Worm (Caenorhabditis elegans) whole organism, L4 larva: Measurements from ENCODE around the gene fbxo-11.2.

Source experiments
- F37D6.2 ChIP-seq: sonication (generic microtip); optimal IDR thresholded peaks from 2 replicates; lab custom pipeline; 2016; ENCODE audit warnings: mild to moderate bottlenecking, missing genetic modification characterization, missing compliant biosample characterization
- R02D3.7 ChIP-seq: fragments of 150-350 bp; sonication (generic microtip); optimal IDR thresholded peaks from 3 replicates; lab custom pipeline; 2014; ENCODE audit warnings: missing biosample characterization, missing genetic modification characterization
- T26A8.4 ChIP-seq: fragments of 200-800 bp; sonication (Bioruptor generic); IDR thresholded peaks from 2 replicates; pipeline ENCODE4 v1.3.6; 2022; ENCODE audit warnings: missing genetic modification characterization, missing compliant biosample characterization
- Y48G9A.11 ChIP-seq: fragments of 200-800 bp; sonication (Bioruptor generic); IDR thresholded peaks from 2 replicates; pipeline ENCODE4 v1.3.6; 2022; ENCODE audit warnings: missing genetic modification reagents, missing genetic modification characterization, missing compliant biosample characterization
- aha-1 ChIP-seq: fragments of 150-350 bp; peaks from one replicate; lab custom pipeline; 2014; ENCODE audit warnings: missing biosample characterization, missing genetic modification characterization
- aly-2 ChIP-seq: sonication (generic microtip); optimal IDR thresholded peaks from 2 replicates; lab custom pipeline; 2018; ENCODE audit warnings: missing biosample characterization, missing genetic modification characterization
- ama-1 ChIP-seq: fragments of 150-350 bp; optimal IDR thresholded peaks from 2 replicates; lab custom pipeline; 2014; ENCODE audit warnings: inconsistent platforms, mixed read lengths
- arid-1 ChIP-seq: fragments of 200-800 bp; sonication (Bioruptor generic); conservative IDR thresholded peaks from 2 replicates; pipeline ENCODE4 v1.3.6; 2022; ENCODE audit warnings: missing genetic modification reagents, missing genetic modification characterization, missing compliant biosample characterization
- ceh-28 ChIP-seq: fragments of 150-350 bp; optimal IDR thresholded peaks from 2 replicates; lab custom pipeline; 2014; ENCODE audit warnings: missing biosample characterization, missing genetic modification reagents, missing genetic modification characterization
- ceh-44 ChIP-seq: fragments of 200-800 bp; sonication (Bioruptor generic); IDR thresholded peaks from 2 replicates; pipeline ENCODE4 v1.3.6; 2022; ENCODE audit warnings: missing genetic modification reagents, missing genetic modification characterization, missing compliant biosample characterization
- ctbp-1 ChIP-seq: fragments of 200-800 bp; sonication (Bioruptor generic); IDR thresholded peaks from 2 replicates; pipeline ENCODE4 v1.3.6; 2022; ENCODE audit warnings: missing genetic modification reagents, missing genetic modification characterization, missing compliant biosample characterization
- daf-8 ChIP-seq: fragments of 200-800 bp; sonication (Bioruptor generic); IDR thresholded peaks from 2 replicates; pipeline ENCODE4 v1.3.6; 2022; ENCODE audit warnings: missing genetic modification characterization, missing compliant biosample characterization
- dmd-8 ChIP-seq: fragments of 200-800 bp; sonication (Bioruptor generic); IDR thresholded peaks from 2 replicates; pipeline ENCODE4 v1.3.6; 2022; ENCODE audit warnings: missing genetic modification characterization, missing compliant biosample characterization
- duxl-1 ChIP-seq: sonication (generic microtip); optimal IDR thresholded peaks from 2 replicates; lab custom pipeline; 2016; ENCODE audit warnings: mild to moderate bottlenecking, missing genetic modification characterization, moderate library complexity, missing compliant biosample characterization; ENCODE audit not compliant: poor library complexity
- dve-1 ChIP-seq: sonication (generic microtip); optimal IDR thresholded peaks from 2 replicates; lab custom pipeline; 2017; ENCODE audit warnings: antibody characterized with exemption, mild to moderate bottlenecking, missing genetic modification characterization, missing compliant biosample characterization; ENCODE audit not compliant: insufficient read depth
- fkh-10 ChIP-seq: fragments of 150-350 bp; optimal IDR thresholded peaks from 2 replicates; lab custom pipeline; 2014; ENCODE audit warnings: missing biosample characterization, missing genetic modification reagents, missing genetic modification characterization
- hlh-11 ChIP-seq: fragments of 200-800 bp; sonication (Bioruptor generic); optimal IDR thresholded peaks from 2 replicates; lab custom pipeline; 2018; ENCODE audit warnings: mild to moderate bottlenecking, missing genetic modification characterization, missing compliant biosample characterization
- hlh-30 ChIP-seq: sonication (generic microtip); optimal IDR thresholded peaks from 2 replicates; lab custom pipeline; 2017; ENCODE audit warnings: antibody characterized with exemption, mild to moderate bottlenecking, missing genetic modification characterization, missing compliant biosample characterization; ENCODE audit not compliant: insufficient read depth
- lim-7 ChIP-seq: fragments of 200-800 bp; sonication (Bioruptor generic); IDR thresholded peaks from 2 replicates; pipeline ENCODE4 v1.3.6; 2022; ENCODE audit warnings: missing genetic modification characterization, missing compliant biosample characterization
- lin-15B ChIP-seq: fragments of 150-350 bp; sonication (generic microtip); optimal IDR thresholded peaks from 3 replicates; lab custom pipeline; 2014; ENCODE audit warnings: missing biosample characterization, missing genetic modification characterization
- lin-29 ChIP-seq: fragments of 200-800 bp; sonication (Bioruptor generic); IDR thresholded peaks from 2 replicates; pipeline ENCODE4 v1.3.6; 2022; ENCODE audit warnings: missing genetic modification reagents, missing genetic modification characterization, missing compliant biosample characterization
- lin-38 ChIP-seq: fragments of 200-800 bp; sonication (Bioruptor generic); IDR thresholded peaks from 2 replicates; pipeline ENCODE4 v1.3.6; 2022; ENCODE audit warnings: missing genetic modification reagents, missing genetic modification characterization, missing compliant biosample characterization
- lir-3 ChIP-seq: sonication (generic microtip); optimal IDR thresholded peaks from 2 replicates; lab custom pipeline; 2016; ENCODE audit warnings: mild to moderate bottlenecking, missing genetic modification characterization, missing compliant biosample characterization
- lsy-2 ChIP-seq, 2 experiments: fragments of 150-350 bp in 1 of 2; sonication (generic microtip) in 1 of 2; optimal IDR thresholded peaks; 2 replicates each; lab custom pipeline; 2014 to 2017; ENCODE audit warnings: missing biosample characterization in 2 of 2, missing genetic modification characterization in 2 of 2
- mes-2 ChIP-seq: sonication (generic microtip); optimal IDR thresholded peaks from 2 replicates; lab custom pipeline; 2016; ENCODE audit warnings: missing genotype, mild to moderate bottlenecking, missing genetic modification characterization, missing compliant biosample characterization; ENCODE audit not compliant: poor library complexity, severe bottlenecking
- mxl-3 ChIP-seq: fragments of 200-800 bp; sonication (Bioruptor generic); optimal IDR thresholded peaks from 2 replicates; lab custom pipeline; 2018; ENCODE audit warnings: mild to moderate bottlenecking, missing genetic modification characterization, missing compliant biosample characterization
- nhr-10 ChIP-seq: fragments of 150-350 bp; optimal IDR thresholded peaks from 2 replicates; lab custom pipeline; 2014; ENCODE audit warnings: missing biosample characterization, missing genetic modification characterization
- nhr-11 ChIP-seq: fragments of 150-350 bp; optimal IDR thresholded peaks from 2 replicates; lab custom pipeline; 2014; ENCODE audit warnings: missing biosample characterization, missing genetic modification characterization
- nhr-237 ChIP-seq: sonication (generic microtip); optimal IDR thresholded peaks from 2 replicates; lab custom pipeline; 2017; ENCODE audit warnings: missing biosample characterization, missing genetic modification characterization
- nhr-28 ChIP-seq: fragments of 150-350 bp; optimal IDR thresholded peaks from 2 replicates; lab custom pipeline; 2014; ENCODE audit warnings: missing biosample characterization, missing genetic modification characterization
- nhr-76 ChIP-seq: fragments of 150-350 bp; optimal IDR thresholded peaks from 2 replicates; lab custom pipeline; 2014; ENCODE audit warnings: missing biosample characterization, missing genetic modification characterization
- php-3 ChIP-seq: fragments of 200-800 bp; sonication (Bioruptor generic); IDR thresholded peaks from 2 replicates; pipeline ENCODE4 v1.3.6; 2022; ENCODE audit warnings: missing genetic modification reagents, missing genetic modification characterization, missing compliant biosample characterization
- sdz-12 ChIP-seq: fragments of 200-800 bp; sonication (Bioruptor generic); optimal IDR thresholded peaks from 2 replicates; lab custom pipeline; 2018; ENCODE audit warnings: mild to moderate bottlenecking, missing genetic modification characterization, missing compliant biosample characterization
- set-16 ChIP-seq: fragments of 200-800 bp; sonication (Bioruptor generic); IDR thresholded peaks from 2 replicates; pipeline ENCODE4 v1.3.6; 2022; ENCODE audit warnings: missing genetic modification reagents, missing genetic modification characterization, missing compliant biosample characterization
- snpc-4 ChIP-seq: fragments of 150-350 bp; optimal IDR thresholded peaks from 2 replicates; lab custom pipeline; 2014; ENCODE audit warnings: missing biosample characterization, missing genetic modification characterization
- tra-1 ChIP-seq: fragments of 200-800 bp; sonication (Bioruptor generic); IDR thresholded peaks from 2 replicates; pipeline ENCODE4 v1.3.6; 2022; ENCODE audit warnings: missing genetic modification reagents, missing genetic modification characterization, missing compliant biosample characterization
- zfp-3 ChIP-seq: fragments of 200-800 bp; sonication (Bioruptor generic); conservative IDR thresholded peaks from 2 replicates; pipeline ENCODE4 v1.3.6; 2022; ENCODE audit warnings: missing genetic modification reagents, missing genetic modification characterization, missing compliant biosample characterization
- ztf-7 ChIP-seq: fragments of 150-350 bp; optimal IDR thresholded peaks from 2 replicates; lab custom pipeline; 2014; ENCODE audit warnings: missing biosample characterization, missing genetic modification characterization

The fbxo-11.2 gene

ce11 chrIII:1053067-1053466 is at the start of gene fbxo-11.2:
fbxo-11.2 (minus strand) TSS chrIII:1053242.
- TF ChIP-seq zfp-3 (GFP tag; lab: Robert Waterston, UW) = no peak
- TF ChIP-seq nhr-11 = no peak
- TF ChIP-seq dve-1 (tag; lab: Kevin White, UChicago) = no peak
- no peak for TF ChIP-seq lim-7 (GFP tag; lab: Robert Waterston, UW)
- TF ChIP-seq lir-3 (tag; lab: Kevin White, UChicago) = no peak
- no peak for TF ChIP-seq nhr-28
- no peak for TF ChIP-seq aly-2
- peak; percentile 67 for TF ChIP-seq mxl-3 (GFP tag; lab: Kevin White, UChicago)
- no peak for TF ChIP-seq snpc-4
- TF ChIP-seq lin-38 (GFP tag; lab: Robert Waterston, UW) = 0 out of 2 replicates have a peak, but pooled peaks have one; percentile 18
- peak; percentile 81 for TF ChIP-seq set-16 (GFP tag; lab: Robert Waterston, UW)
- TF ChIP-seq R02D3.7 (tag; lab: Kevin White, UChicago) = no peak
- no peak for TF ChIP-seq ama-1 (lab: Kevin White, UChicago)
- TF ChIP-seq hlh-11 (tag; lab: Kevin White, UChicago) = peak; percentile 24
- TF ChIP-seq ceh-44 (GFP tag; lab: Robert Waterston, UW) = no peak
- TF ChIP-seq nhr-10 = no peak
- peak; percentile 9 for TF ChIP-seq hlh-30 (tag; lab: Kevin White, UChicago)
- no peak for TF ChIP-seq ztf-7 (tag; lab: Kevin White, UChicago)
- no peak for TF ChIP-seq fkh-10 (GFP tag; lab: Kevin White, UChicago)

- no peak for TF ChIP-seq F37D6.2
- TF ChIP-seq lin-38 (GFP tag; lab: Robert Waterston, UW) = no peak
- no peak for TF ChIP-seq daf-8 (GFP tag; lab: Robert Waterston, UW)
- no peak for TF ChIP-seq tra-1
- no peak for TF ChIP-seq T26A8.4
- TF ChIP-seq R02D3.7 (tag; lab: Kevin White, UChicago) = no peak
- no peak for TF ChIP-seq sdz-12 (GFP tag; lab: Kevin White, UChicago)
- TF ChIP-seq lsy-2 (tag; optimal IDR thresholded peaks at IDR 0.05; lab: Kevin White, UChicago) = no peak
- TF ChIP-seq dmd-8 = no peak
- no peak for TF ChIP-seq nhr-237 (tag; lab: Kevin White, UChicago)
- TF ChIP-seq nhr-11 = no peak
- TF ChIP-seq lin-29 (GFP tag; lab: Robert Waterston, UW) = no peak
- TF ChIP-seq mes-2 (tag; lab: Kevin White, UChicago) = no peak
- no peak for TF ChIP-seq lin-15B (tag; lab: Kevin White, UChicago)
- TF ChIP-seq arid-1 (GFP tag; lab: Robert Waterston, UW) = no peak
- no peak for TF ChIP-seq ctbp-1
- TF ChIP-seq aha-1 (tag; lab: Kevin White, UChicago) = no peak
- TF ChIP-seq zfp-3 (GFP tag; lab: Robert Waterston, UW) = no peak
- TF ChIP-seq php-3 (GFP tag; lab: Robert Waterston, UW) = no peak
- TF ChIP-seq nhr-76 = no peak
These were observed 46.5 kb upstream of the fbxo-11.2 start for ce11 chrIII:1099523-1099922.

ce11 chrIII:1094391-1094790 is 41.3 kb upstream of the fbxo-11.2 start:
- TF ChIP-seq Y48G9A.11 (GFP tag; lab: Robert Waterston, UW) (no peak), R02D3.7 (tag; lab: Kevin White, UChicago) (no peak), ceh-28 (tag; lab: Kevin White, UChicago) (peak; percentile 86)
- TF ChIP-seq, all 104 proteins: peak for 1

ce11 chrIII:1084971-1085370 is 31.9 kb upstream of the fbxo-11.2 start:
- TF ChIP-seq ceh-28 (tag; lab: Kevin White, UChicago) (peak; percentile 48), duxl-1 (tag; lab: Kevin White, UChicago) (no peak)
